Fruit fly (Drosophila melanogaster): ENCODE measurements around the gene CG32260.

dm6 chr3L:4117493-4117892 lies 24.7 kb upstream of the CG32260 start:
- TF ChIP-seq CG14711 (tag; optimal IDR thresholded peaks at IDR 0.05) (no peak), pad (GFP tag; optimal IDR thresholded peaks at IDR 0.05) (no peak), Clk (GFP tag; optimal IDR thresholded peaks at IDR 0.05) (no peak), CG33017 (tag; optimal IDR thresholded peaks at IDR 0.05) (no peak), Mnt (GFP tag; optimal IDR thresholded peaks at IDR 0.05) (no peak), tj (GFP tag; optimal IDR thresholded peaks at IDR 0.05) (no peak), CG5204 (GFP tag; optimal IDR thresholded peaks at IDR 0.05) (no peak), CG7045 (GFP tag; optimal IDR thresholded peaks at IDR 0.05) (no peak), toe (GFP tag; optimal IDR thresholded peaks at IDR 0.05) (no peak), CG7101 (tag; optimal IDR thresholded peaks at IDR 0.05) (no peak), CG12768 (GFP tag; optimal IDR thresholded peaks at IDR 0.05) (no peak)
